Worm (Caenorhabditis elegans): ENCODE results near the gene glb-28.

DNA sequence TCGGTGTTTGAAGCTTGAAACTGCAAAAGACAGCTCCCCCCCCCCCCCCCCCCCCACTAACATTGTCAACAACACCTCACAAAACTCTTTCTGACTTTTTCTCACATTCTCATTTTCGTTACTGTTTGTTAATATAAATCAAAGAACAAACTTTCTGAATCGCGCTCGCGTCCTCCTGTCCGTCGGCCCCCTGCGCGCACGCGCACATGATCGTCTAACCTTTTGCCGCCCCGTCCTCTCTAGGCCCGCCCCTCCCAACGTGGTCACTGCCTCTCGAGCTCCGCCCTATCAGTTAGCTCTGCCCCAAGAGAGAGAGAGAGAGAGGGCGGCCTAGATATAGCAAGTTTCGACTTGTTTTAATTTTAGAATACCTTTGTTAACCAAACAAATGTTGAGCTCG, 23.7 kb upstream of the glb-28 start:
- TF ChIP-seq tab-1 (GFP tag; IDR thresholded peaks at IDR 0.05) (no peak), ztf-29 (GFP tag; IDR thresholded peaks at IDR 0.05) (no peak)

Data from whole organism, midembryonic.